Fruit fly (Drosophila melanogaster) whole organism, embryonic: Measurements from ENCODE around the gene CG11811.

ENCODE experiments used
- Adf1 ChIP-seq: fragments of 200-800 bp; sonication (Bioruptor generic); IDR thresholded peaks from 2 replicates; pipeline ENCODE4 v1.3.6; 2022; ENCODE audit warnings: missing biosample characterization, missing genetic modification characterization
- Asciz ChIP-seq: fragments of 200-800 bp; sonication (Bioruptor generic); optimal IDR thresholded peaks from 2 replicates; lab custom pipeline; 2017; ENCODE audit warnings: missing biosample characterization, mild to moderate bottlenecking, missing genetic modification characterization, missing genetic modification reagents
- CG10979 ChIP-seq: fragments of 200-800 bp; sonication (Bioruptor generic); optimal IDR thresholded peaks from 2 replicates; lab custom pipeline; 2018; ENCODE audit warnings: missing biosample characterization, mild to moderate bottlenecking, missing genetic modification characterization, moderate library complexity
- CG12071 ChIP-seq: fragments of 200-800 bp; sonication (Bioruptor generic); optimal IDR thresholded peaks from 3 replicates; lab custom pipeline; 2018; ENCODE audit warnings: missing biosample characterization, mild to moderate bottlenecking, missing genetic modification characterization
- CG1647 ChIP-seq: fragments of 200-800 bp; sonication (Bioruptor generic); optimal IDR thresholded peaks from 3 replicates; lab custom pipeline; 2016; ENCODE audit warnings: missing biosample characterization, missing genetic modification characterization
- CG17802 ChIP-seq: fragments of 200-800 bp; sonication (Bioruptor generic); optimal IDR thresholded peaks from 2 replicates; lab custom pipeline; 2018; ENCODE audit warnings: missing biosample characterization, mild to moderate bottlenecking, missing genetic modification characterization, moderate library complexity
- CG2199 ChIP-seq: fragments of 200-800 bp; sonication (Bioruptor generic); IDR thresholded peaks from 3 replicates; pipeline ENCODE4 v1.3.6; 2022; ENCODE audit warnings: missing biosample characterization, missing genetic modification characterization
- CG2202 ChIP-seq: fragments of 200-800 bp; sonication (Bioruptor generic); optimal IDR thresholded peaks from 2 replicates; lab custom pipeline; 2018; ENCODE audit warnings: missing biosample characterization, mild to moderate bottlenecking, missing genetic modification characterization
- CG3065 ChIP-seq: fragments of 200-800 bp; sonication (Bioruptor generic); optimal IDR thresholded peaks from 2 replicates; lab custom pipeline; 2016; ENCODE audit warnings: missing biosample characterization, missing genetic modification characterization
- CG34376 ChIP-seq: fragments of 200-800 bp; sonication (Bioruptor generic); optimal IDR thresholded peaks from 2 replicates; lab custom pipeline; 2018; ENCODE audit warnings: missing biosample characterization, mild to moderate bottlenecking, missing genetic modification characterization
- CG7556 ChIP-seq: fragments of 200-800 bp; sonication (Bioruptor generic); optimal IDR thresholded peaks from 2 replicates; lab custom pipeline; 2017; ENCODE audit warnings: missing biosample characterization, mild to moderate bottlenecking, missing genetic modification characterization
- CG8359 ChIP-seq: fragments of 200-800 bp; sonication (Bioruptor generic); optimal IDR thresholded peaks from 2 replicates; lab custom pipeline; 2017; ENCODE audit warnings: missing biosample characterization, mild to moderate bottlenecking, missing genetic modification characterization, borderline replicate concordance
- CG8388 ChIP-seq: fragments of 200-800 bp; sonication (Bioruptor generic); optimal IDR thresholded peaks from 2 replicates; lab custom pipeline; 2019; ENCODE audit warnings: missing biosample characterization, mild to moderate bottlenecking, missing genetic modification characterization, moderate library complexity
- CG8924 ChIP-seq: fragments of 200-800 bp; optimal IDR thresholded peaks from 3 replicates; lab custom pipeline; 2019; ENCODE audit warnings: missing biosample characterization, mild to moderate bottlenecking, missing genetic modification characterization, moderate library complexity
- CG9727 ChIP-seq: fragments of 200-800 bp; sonication (Bioruptor generic); optimal IDR thresholded peaks from 3 replicates; lab custom pipeline; 2017; ENCODE audit warnings: missing biosample characterization, mild to moderate bottlenecking, missing genetic modification characterization
- CG9932 ChIP-seq: fragments of 200-800 bp; sonication (Bioruptor generic); IDR thresholded peaks from 2 replicates; pipeline ENCODE4 v1.3.6; 2022; ENCODE audit warnings: missing biosample characterization, missing genetic modification characterization
- Doc3 ChIP-seq: fragments of 200-800 bp; sonication (Bioruptor generic); IDR thresholded peaks from 3 replicates; pipeline ENCODE4 v1.3.6; 2022; ENCODE audit warnings: missing biosample characterization, missing genetic modification characterization; ENCODE audit not compliant: partially characterized antibody
- HmgZ ChIP-seq: fragments of 200-800 bp; sonication (Bioruptor generic); optimal IDR thresholded peaks from 2 replicates; lab custom pipeline; 2018; ENCODE audit warnings: missing biosample characterization, mild to moderate bottlenecking, missing genetic modification characterization
- NK7.1 ChIP-seq: fragments of 200-800 bp; sonication (Bioruptor generic); optimal IDR thresholded peaks from 3 replicates; lab custom pipeline; 2016; ENCODE audit warnings: missing biosample characterization, missing genetic modification characterization
- Nf-YA ChIP-seq: fragments of 200-800 bp; sonication (Bioruptor generic); IDR thresholded peaks from 2 replicates; pipeline ENCODE4 v1.3.6; 2022; ENCODE audit warnings: missing biosample characterization, missing genetic modification characterization
- Nf-YC ChIP-seq: fragments of 200-800 bp; optimal IDR thresholded peaks from 3 replicates; lab custom pipeline; 2019; ENCODE audit warnings: missing biosample characterization, mild to moderate bottlenecking, missing genetic modification characterization, moderate library complexity
- PHDP ChIP-seq: fragments of 200-800 bp; sonication (Bioruptor generic); optimal IDR thresholded peaks from 3 replicates; lab custom pipeline; 2018; ENCODE audit warnings: missing biosample characterization, mild to moderate bottlenecking, missing genetic modification characterization, moderate library complexity
- Rfx ChIP-seq: fragments of 200-800 bp; sonication (Bioruptor generic); IDR thresholded peaks from 2 replicates; pipeline ENCODE4 v1.3.6; 2022; ENCODE audit warnings: missing biosample characterization, missing genetic modification characterization
- al ChIP-seq: fragments of 200-800 bp; sonication (Bioruptor generic); IDR thresholded peaks from 2 replicates; pipeline ENCODE4 v1.3.6; 2022; ENCODE audit warnings: missing biosample characterization, missing genetic modification characterization
- aop ChIP-seq: fragments of 200-800 bp; sonication (Bioruptor generic); IDR thresholded peaks from 2 replicates; pipeline ENCODE4 v1.3.6; 2022; ENCODE audit warnings: missing biosample characterization, missing genetic modification characterization
- danr ChIP-seq: fragments of 200-800 bp; sonication (Bioruptor generic); IDR thresholded peaks from 2 replicates; pipeline ENCODE4 v1.3.6; 2022; ENCODE audit warnings: missing biosample characterization, missing genetic modification characterization
- fd3F ChIP-seq: fragments of 200-800 bp; sonication (Bioruptor generic); optimal IDR thresholded peaks from 2 replicates; lab custom pipeline; 2018; ENCODE audit warnings: missing biosample characterization, mild to moderate bottlenecking, missing genetic modification characterization, moderate library complexity
- fd96Cb ChIP-seq: fragments of 200-800 bp; sonication (Bioruptor generic); optimal IDR thresholded peaks from 2 replicates; lab custom pipeline; 2018; ENCODE audit warnings: missing biosample characterization, mild to moderate bottlenecking, missing genetic modification characterization, moderate library complexity
- grau ChIP-seq: fragments of 200-800 bp; optimal IDR thresholded peaks from 3 replicates; lab custom pipeline; 2019; ENCODE audit warnings: missing biosample characterization, mild to moderate bottlenecking, missing genetic modification characterization, moderate library complexity
- hbn ChIP-seq: fragments of 200-800 bp; sonication (Bioruptor generic); IDR thresholded peaks from 2 replicates; pipeline ENCODE4 v1.3.6; 2022; ENCODE audit warnings: missing biosample characterization, missing genetic modification characterization; ENCODE audit not compliant: partially characterized antibody
- inv ChIP-seq: fragments of 200-800 bp; sonication (Bioruptor generic); IDR thresholded peaks from 2 replicates; pipeline ENCODE4 v1.3.6; 2022; ENCODE audit warnings: missing biosample characterization, missing genetic modification characterization; ENCODE audit not compliant: partially characterized antibody
- ken ChIP-seq: fragments of 200-800 bp; sonication (Bioruptor generic); IDR thresholded peaks from 3 replicates; pipeline ENCODE4 v1.3.6; 2022; ENCODE audit warnings: missing biosample characterization, missing genetic modification characterization
- lab ChIP-seq: fragments of 200-800 bp; sonication (Bioruptor generic); optimal IDR thresholded peaks from 3 replicates; lab custom pipeline; 2017; ENCODE audit warnings: missing biosample characterization, missing genetic modification characterization, mild to moderate bottlenecking, moderate library complexity, missing genetic modification reagents
- nau ChIP-seq: fragments of 200-800 bp; sonication (Bioruptor generic); optimal IDR thresholded peaks from 3 replicates; lab custom pipeline; 2017; ENCODE audit warnings: missing biosample characterization, mild to moderate bottlenecking, missing genetic modification characterization, missing genetic modification reagents
- nerfin-1 ChIP-seq: fragments of 200-800 bp; sonication (Bioruptor generic); optimal IDR thresholded peaks from 3 replicates; lab custom pipeline; 2019; ENCODE audit warnings: missing biosample characterization, mild to moderate bottlenecking, missing genetic modification characterization, moderate library complexity
- rib ChIP-seq: fragments of 200-800 bp; sonication (Bioruptor generic); IDR thresholded peaks from 2 replicates; pipeline ENCODE4 v1.3.6; 2022; ENCODE audit warnings: missing biosample characterization, missing genetic modification characterization
- sens ChIP-seq: fragments of 200-800 bp; sonication (Bioruptor generic); peaks from one replicate; lab custom pipeline; 2016; ENCODE audit warnings: missing biosample characterization, missing genetic modification characterization
- sim ChIP-seq: fragments of 200-800 bp; sonication (Bioruptor generic); IDR thresholded peaks from 2 replicates; pipeline ENCODE4 v1.3.6; 2022; ENCODE audit warnings: missing biosample characterization, missing genetic modification characterization
- trem ChIP-seq: fragments of 200-800 bp; optimal IDR thresholded peaks from 3 replicates; lab custom pipeline; 2019; ENCODE audit warnings: missing biosample characterization, mild to moderate bottlenecking, missing genetic modification characterization, moderate library complexity
- ttk ChIP-seq: fragments of 200-800 bp; sonication (Bioruptor generic); IDR thresholded peaks from 2 replicates; pipeline ENCODE4 v2.1.2; 2022; ENCODE audit warnings: missing biosample characterization, missing genetic modification characterization
- vvl ChIP-seq: fragments of 200-800 bp; sonication (Bioruptor generic); IDR thresholded peaks from 2 replicates; pipeline ENCODE4 v1.3.6; 2022; ENCODE audit warnings: missing biosample characterization, missing genetic modification characterization

CG11811 gene

DNA sequence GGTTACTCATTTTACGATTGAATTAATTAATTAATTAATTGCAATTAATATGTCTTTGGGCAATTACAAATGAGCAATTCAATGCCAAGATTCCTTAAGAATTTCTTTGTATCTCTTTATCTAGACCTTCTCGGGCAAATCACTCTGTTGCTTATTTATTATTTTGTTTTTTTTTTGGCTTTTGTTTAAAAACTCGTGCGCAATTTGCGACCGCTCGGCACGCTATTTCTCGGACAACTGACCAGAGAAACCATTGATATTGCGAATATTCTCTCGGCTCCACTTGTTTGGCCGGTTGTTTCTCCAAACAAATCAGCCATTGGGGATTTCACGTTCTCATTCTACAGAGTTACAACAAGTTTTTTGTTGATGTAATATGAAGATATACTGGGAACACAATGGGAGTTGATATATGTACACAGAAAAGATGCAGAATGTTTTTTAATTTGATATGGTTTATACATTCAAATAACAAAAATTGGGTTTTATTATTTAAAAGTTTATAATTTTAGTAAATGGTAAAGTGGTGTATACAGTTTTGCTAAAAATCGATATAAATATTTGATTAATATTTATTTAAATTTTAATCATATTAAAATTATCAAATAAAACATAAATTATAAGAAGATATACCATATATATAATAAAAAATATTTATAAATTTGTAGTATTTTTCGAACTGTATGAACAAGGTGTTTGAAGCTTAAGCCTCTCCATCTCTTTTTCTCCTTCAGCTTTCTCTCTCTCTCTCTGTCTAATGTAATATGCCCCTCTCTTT, 6.0 kb downstream of the CG11811 start, which contains the start of gene NijA (continued):
- TF ChIP-seq Adf1 (GFP tag; lab: Robert Waterston, UW) = no peak
- TF ChIP-seq Asciz (GFP tag; lab: Kevin White, UChicago) = no peak
- TF ChIP-seq inv = no peak
- TF ChIP-seq Doc3 (GFP tag; lab: Robert Waterston, UW) = no peak
- TF ChIP-seq CG12071 (GFP tag; lab: Kevin White, UChicago) = no peak
- TF ChIP-seq CG9727 (GFP tag; lab: Kevin White, UChicago) = peak; percentile 27
- no peak for TF ChIP-seq lab (GFP tag; lab: Kevin White, UChicago)
- TF ChIP-seq nau (GFP tag; lab: Kevin White, UChicago) = no peak
- no peak for TF ChIP-seq Nf-YA (GFP tag; lab: Robert Waterston, UW)
- TF ChIP-seq Nf-YC (tag; lab: Kevin White, UChicago) = no peak
- no peak for TF ChIP-seq NK7.1 (GFP tag; lab: Kevin White, UChicago)
- no peak for TF ChIP-seq CG3065 (GFP tag; lab: Kevin White, UChicago)
- TF ChIP-seq aop = no peak
- TF ChIP-seq sim (GFP tag; lab: Robert Waterston, UW) = no peak
- TF ChIP-seq hbn (GFP tag; lab: Robert Waterston, UW) = no peak
- no peak for TF ChIP-seq nerfin-1 (tag; lab: Kevin White, UChicago)
- TF ChIP-seq danr (GFP tag; lab: Robert Waterston, UW) = no peak
- no peak for TF ChIP-seq sens (GFP tag; lab: Kevin White, UChicago)
- TF ChIP-seq ken (GFP tag; lab: Robert Waterston, UW) = no peak
- TF ChIP-seq CG8924 = peak; percentile 65
- peak; percentile 39; the same call in 1 of the 2 replicates for TF ChIP-seq CG9932 (GFP tag; lab: Robert Waterston, UW)
- peak; percentile 48 for TF ChIP-seq CG8388 (GFP tag; lab: Kevin White, UChicago)
- no peak for TF ChIP-seq CG17802
- TF ChIP-seq fd3F (GFP tag; lab: Kevin White, UChicago) = no peak
- no peak for TF ChIP-seq CG2202 (tag; lab: Kevin White, UChicago)
- peak; percentile 10 for TF ChIP-seq trem (tag; lab: Kevin White, UChicago)
- no peak for TF ChIP-seq ttk
- no peak for TF ChIP-seq fd96Cb
- TF ChIP-seq grau (tag; lab: Kevin White, UChicago) = peak; percentile 63
- TF ChIP-seq rib (GFP tag; lab: Robert Waterston, UW) = no peak
- peak; percentile 55 for TF ChIP-seq CG7556 (GFP tag; lab: Kevin White, UChicago)
- no peak for TF ChIP-seq vvl (GFP tag; lab: Robert Waterston, UW)
- TF ChIP-seq CG1647 = no peak
- TF ChIP-seq HmgZ (tag; lab: Kevin White, UChicago) = no peak
- TF ChIP-seq CG8359 (GFP tag; lab: Kevin White, UChicago) = no peak
- TF ChIP-seq al (GFP tag; lab: Robert Waterston, UW) = no peak
- 0 out of 2 replicates have a peak, but pooled peaks have one; percentile 22 for TF ChIP-seq Rfx (GFP tag; lab: Robert Waterston, UW)
- TF ChIP-seq PHDP (tag; lab: Kevin White, UChicago) = peak; percentile 38
- no peak for TF ChIP-seq CG2199 (GFP tag; lab: Robert Waterston, UW)
- TF ChIP-seq CG10979 (tag; lab: Kevin White, UChicago) = peak; percentile 51
- TF ChIP-seq CG34376 (GFP tag; lab: Kevin White, UChicago) = no peak
